Worm (Caenorhabditis elegans) whole organism, L1 larva: ENCODE results near the gene rps-22.

ENCODE experiments used
- efl-1 ChIP-seq, 4 experiments: fragments of 150-350 bp; optimal IDR thresholded peaks in 3 of 4; peaks in 1 of 4; 1 replicate in 1 of 4; 2 replicates in 3 of 4; lab custom pipeline; 2014; ENCODE audit warnings: missing biosample characterization in 2 of 4, missing genetic modification characterization in 2 of 4, missing genetic modification reagents in 2 of 4
- mab-9 ChIP-seq: fragments of 200-800 bp; sonication (Bioruptor generic); IDR thresholded peaks from 2 replicates; pipeline ENCODE4 v1.3.6; 2022; ENCODE audit warnings: missing genetic modification reagents, missing genetic modification characterization, missing compliant biosample characterization
- nhr-28 ChIP-seq: fragments of 150-350 bp; optimal IDR thresholded peaks from 2 replicates; lab custom pipeline; 2014; ENCODE audit warnings: missing biosample characterization, missing genetic modification characterization

DNA sequence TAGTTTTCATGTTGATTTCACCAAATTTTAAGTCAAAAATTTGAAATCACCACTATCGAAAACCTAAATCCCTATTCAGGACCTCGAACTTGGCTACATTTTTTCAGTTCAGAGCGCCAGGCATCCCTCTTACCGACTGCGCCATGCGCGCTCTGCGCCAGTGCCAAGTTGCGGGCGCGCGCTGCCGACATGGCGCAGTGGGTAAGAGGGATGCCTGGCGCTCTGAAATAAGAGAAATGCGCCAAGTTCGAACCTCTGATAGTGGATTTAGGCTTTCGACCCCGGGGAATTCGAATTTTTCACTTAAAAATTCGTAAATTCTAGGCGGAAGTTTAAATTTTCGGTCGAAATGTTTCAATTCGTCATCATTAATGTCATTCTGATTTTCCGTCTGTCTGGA, 39.6 kb downstream of the rps-22 start:
- no peak for TF ChIP-seq efl-1 (optimal IDR thresholded peaks at IDR 0.05; lab: Kevin White, UChicago)
- no peak for TF ChIP-seq efl-1 (GFP tag; optimal IDR thresholded peaks at IDR 0.05 in 1 of 2; lab: Kevin White, UChicago)
- TF ChIP-seq mab-9 (GFP tag; lab: Robert Waterston, UW), result no peak
- TF ChIP-seq nhr-28 (tag; lab: Kevin White, UChicago), result no peak
